Worm (Caenorhabditis elegans): ENCODE results near the gene eif-2Bepsilon.

The eif-2Bepsilon gene

DNA sequence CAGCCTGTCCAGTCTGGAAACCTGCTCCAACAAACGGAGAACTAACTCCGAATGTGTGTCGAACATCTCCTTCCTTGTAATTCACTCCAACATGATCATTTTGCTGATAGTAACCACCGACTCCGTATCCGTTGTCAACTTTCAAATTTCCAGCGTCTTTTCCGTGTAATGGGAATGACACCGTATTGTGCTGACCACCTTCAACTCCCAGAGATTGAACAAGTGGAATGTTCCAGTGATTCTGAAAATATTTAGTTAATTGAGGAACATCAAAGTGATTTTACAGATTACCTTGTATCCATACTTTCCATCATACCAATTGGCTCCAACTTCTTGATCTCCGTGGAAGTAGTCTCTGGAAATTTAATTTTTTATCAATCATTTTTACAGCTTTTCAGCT, 33.8 kb upstream of the eif-2Bepsilon start:
- TF ChIP-seq mab-5 (tag; optimal IDR thresholded peaks at IDR 0.05) (no peak), unc-39 (tag; optimal IDR thresholded peaks at IDR 0.05) (no peak), lin-13 (tag; optimal IDR thresholded peaks at IDR 0.05) (no peak), snpc-4 (tag; optimal IDR thresholded peaks at IDR 0.05) (no peak)

DNA sequence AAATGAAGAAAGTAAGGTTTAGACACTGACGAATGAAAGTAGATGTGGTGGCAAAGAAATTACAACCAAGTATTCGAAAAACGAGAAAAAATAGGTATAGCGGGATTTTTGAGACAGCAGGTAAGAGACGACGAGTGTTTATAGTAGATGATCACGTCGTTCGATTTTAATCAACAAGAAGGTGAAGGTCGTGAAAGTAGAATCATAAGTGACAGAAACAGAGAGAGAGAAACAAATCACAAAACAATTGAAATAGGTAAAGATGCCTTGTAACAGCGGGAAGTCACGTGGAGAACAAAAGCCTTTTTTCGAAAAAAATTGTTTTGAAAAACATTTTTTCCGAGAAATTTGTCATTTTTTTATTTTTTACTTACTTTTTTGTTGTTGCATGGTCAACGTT, 31.6 kb upstream of the eif-2Bepsilon start, which contains the start of gene T22C8.6:
Gene T22C8.6, minus strand, starts transcription at position 194 of the 400 bp plus-strand sequence.
- TF ChIP-seq ces-1 (GFP tag; optimal IDR thresholded peaks at IDR 0.05) (no peak), elt-3 (tag; optimal IDR thresholded peaks at IDR 0.05) (no peak), ceh-43 (GFP tag; optimal IDR thresholded peaks at IDR 0.05) (no peak), flh-1 (GFP tag; optimal IDR thresholded peaks at IDR 0.05) (no peak)

DNA sequence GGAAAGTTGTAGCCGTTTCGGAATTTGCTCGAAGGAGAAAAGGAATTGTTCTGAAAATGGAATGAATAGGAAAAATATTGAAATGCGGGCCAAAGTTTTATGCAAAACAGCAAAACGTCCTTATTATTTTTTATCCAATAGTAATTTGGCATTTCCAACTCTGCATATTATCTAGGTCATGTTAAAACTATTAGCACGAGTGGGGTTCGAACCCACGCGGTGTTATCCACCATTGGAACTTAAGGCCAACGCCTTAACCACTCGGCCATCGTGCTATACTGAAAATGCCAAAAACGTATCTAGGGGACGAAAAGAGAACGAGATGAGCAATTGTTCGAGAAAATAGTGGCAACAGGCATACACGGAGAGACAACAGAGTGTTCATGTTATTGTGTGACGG, 29.9 kb upstream of the eif-2Bepsilon start:
- TF ChIP-seq snpc-4 (tag; optimal IDR thresholded peaks at IDR 0.05) (no peak), pha-4 (tag; optimal IDR thresholded peaks at IDR 0.05) (no peak)

DNA sequence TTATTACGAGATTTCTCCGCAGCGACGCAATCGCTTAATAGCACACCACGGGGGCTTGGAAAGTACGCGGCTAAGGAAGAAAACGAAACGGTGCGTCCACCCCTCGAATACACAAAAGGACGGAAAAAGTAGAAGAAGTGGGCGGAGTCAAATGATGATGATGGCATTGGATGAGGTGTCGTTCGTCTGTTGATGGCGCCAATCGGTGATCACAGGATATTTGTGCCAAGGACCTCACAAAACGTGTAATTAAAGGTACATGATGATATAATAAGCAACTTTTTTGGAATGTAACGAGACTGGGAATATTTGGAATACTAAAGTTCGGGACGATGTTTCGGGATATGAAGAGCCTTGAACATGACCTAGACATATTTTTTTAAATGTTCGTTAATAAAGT, 27.3 kb upstream of the eif-2Bepsilon start, which contains the start of gene cutl-12:
Gene cutl-12, minus strand, starts transcription at position 101 of the 400 bp plus-strand sequence.
- TF ChIP-seq M03D4.4 (tag; optimal IDR thresholded peaks at IDR 0.05) (no peak), lin-13 (tag; optimal IDR thresholded peaks at IDR 0.05) (no peak)

DNA sequence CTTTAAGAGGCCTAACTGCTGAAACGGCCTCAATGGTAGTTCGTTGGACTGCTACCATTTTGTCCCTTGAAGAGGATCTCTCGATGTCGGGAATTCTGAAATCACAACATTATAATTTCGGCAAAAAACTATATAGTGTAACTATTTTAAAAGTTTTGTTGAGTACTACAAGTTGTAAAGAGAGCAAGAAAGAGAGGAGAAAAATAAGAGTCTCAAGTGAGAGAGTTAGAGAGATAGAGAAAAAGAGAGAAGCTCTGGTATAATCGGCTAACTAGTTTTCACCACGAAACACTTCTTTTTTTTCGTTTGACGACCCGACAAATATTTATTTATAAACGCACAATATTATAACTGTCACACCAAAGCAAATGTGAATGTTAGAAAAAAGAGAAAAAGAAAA, 24.1 kb upstream of the eif-2Bepsilon start, which contains the start of gene vab-9:
Gene vab-9, minus strand, starts transcription at position 101 of the 400 bp plus-strand sequence.
- TF ChIP-seq elt-3 (tag; optimal IDR thresholded peaks at IDR 0.05) (no peak), ces-1 (GFP tag; optimal IDR thresholded peaks at IDR 0.05) (peak; percentile 51), unc-62 (GFP tag; optimal IDR thresholded peaks at IDR 0.05) (no peak), ceh-43 (GFP tag; optimal IDR thresholded peaks at IDR 0.05) (no peak)

DNA sequence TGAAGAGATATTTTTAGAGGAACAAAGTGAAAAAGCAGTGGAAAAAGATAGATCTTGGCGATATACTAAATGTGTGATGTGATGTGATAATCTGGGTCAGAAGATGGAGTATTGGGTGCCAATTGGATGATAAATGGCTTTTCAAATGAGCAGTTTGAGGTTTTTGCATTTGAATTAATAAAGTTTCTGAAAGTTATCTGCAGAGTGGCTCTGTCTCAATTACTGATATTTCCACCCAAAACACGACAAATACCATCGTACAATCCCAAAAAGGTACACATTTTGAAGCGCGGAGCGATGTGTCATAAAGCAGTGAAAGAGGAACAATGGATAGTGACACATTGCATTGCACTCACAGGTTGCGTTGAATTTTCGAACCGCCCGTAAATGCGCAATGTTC, 22.1 kb upstream of the eif-2Bepsilon start:
- TF ChIP-seq M03D4.4 (tag; optimal IDR thresholded peaks at IDR 0.05) (no peak), ces-1 (GFP tag; optimal IDR thresholded peaks at IDR 0.05) (no peak), unc-62 (GFP tag; optimal IDR thresholded peaks at IDR 0.05) (no peak), bed-3 (GFP tag; optimal IDR thresholded peaks at IDR 0.05) (no peak), flh-1 (GFP tag; optimal IDR thresholded peaks at IDR 0.05) (no peak), tbx-8 (GFP tag; optimal IDR thresholded peaks at IDR 0.05) (no peak), cnd-1 (tag; optimal IDR thresholded peaks at IDR 0.05) (no peak)

DNA sequence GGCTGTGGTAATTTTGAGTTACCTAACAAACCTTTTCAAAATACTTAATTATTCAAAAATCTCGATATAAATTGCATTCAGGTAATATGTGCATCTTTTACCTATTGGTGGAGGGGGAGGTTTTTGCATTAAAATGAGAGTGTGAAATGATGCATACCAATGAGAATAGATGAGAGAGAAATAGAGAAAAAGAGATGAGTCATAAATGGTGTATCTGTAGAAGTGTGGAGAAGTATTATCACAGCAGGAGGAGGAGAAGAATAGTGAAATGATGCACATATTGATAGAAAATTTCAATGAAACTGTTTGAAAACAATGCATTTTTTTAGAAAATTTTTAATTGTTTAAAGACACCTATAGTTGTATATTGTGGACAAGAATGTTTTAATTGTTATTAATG, 21.2 kb upstream of the eif-2Bepsilon start:
- no peak for TF ChIP-seq unc-62 (GFP tag; optimal IDR thresholded peaks at IDR 0.05)
- TF ChIP-seq nhr-12 (tag; optimal IDR thresholded peaks at IDR 0.05) = no peak
- no peak for TF ChIP-seq ceh-39 (tag; optimal IDR thresholded peaks at IDR 0.05)
- no peak for TF ChIP-seq nhr-237 (tag; optimal IDR thresholded peaks at IDR 0.05)
- TF ChIP-seq zip-8 (tag; optimal IDR thresholded peaks at IDR 0.05) = no peak
- TF ChIP-seq mls-2 (tag; optimal IDR thresholded peaks at IDR 0.05) = no peak
- no peak for TF ChIP-seq unc-39 (tag; optimal IDR thresholded peaks at IDR 0.05)
- no peak for TF ChIP-seq ztf-11 (tag; optimal IDR thresholded peaks at IDR 0.05)
- no peak for TF ChIP-seq bed-3 (GFP tag; optimal IDR thresholded peaks at IDR 0.05)
- TF ChIP-seq snpc-4 (tag; optimal IDR thresholded peaks at IDR 0.05) = no peak
- TF ChIP-seq M03D4.4 (tag; optimal IDR thresholded peaks at IDR 0.05) = no peak
- no peak for TF ChIP-seq nhr-2 (tag; optimal IDR thresholded peaks at IDR 0.05)
- no peak for TF ChIP-seq tbx-8 (GFP tag; optimal IDR thresholded peaks at IDR 0.05)
- TF ChIP-seq ham-2 (GFP tag; optimal IDR thresholded peaks at IDR 0.05) = no peak
- no peak for TF ChIP-seq drap-1 (GFP tag; optimal IDR thresholded peaks at IDR 0.05)
- TF ChIP-seq sem-2 (GFP tag; optimal IDR thresholded peaks at IDR 0.05) = no peak
- no peak for TF ChIP-seq ceh-43 (GFP tag; optimal IDR thresholded peaks at IDR 0.05)
- no peak for TF ChIP-seq lin-13 (tag; optimal IDR thresholded peaks at IDR 0.05)
- TF ChIP-seq elt-3 (tag; optimal IDR thresholded peaks at IDR 0.05) = no peak
- TF ChIP-seq lin-32 (GFP tag; optimal IDR thresholded peaks at IDR 0.05) = no peak

DNA sequence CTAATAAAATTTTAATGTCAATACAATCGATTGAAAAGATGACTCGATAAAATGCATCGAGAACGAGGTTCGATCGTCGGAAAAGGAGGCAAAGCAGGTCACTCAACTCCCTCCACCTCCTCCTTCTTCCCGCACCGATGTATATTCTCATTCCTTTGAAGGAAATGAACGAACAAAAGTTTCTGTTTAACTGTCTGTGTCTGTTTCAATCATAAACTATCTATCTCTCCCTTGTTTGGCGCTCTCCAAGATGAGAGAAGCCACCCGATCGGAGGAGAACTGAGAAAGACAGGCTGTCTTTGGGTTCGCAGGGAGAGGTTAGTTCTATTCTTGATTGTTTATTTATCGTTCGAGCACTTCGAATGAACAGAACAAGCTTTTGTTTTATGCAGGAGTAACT, 20.5 kb upstream of the eif-2Bepsilon start, which contains the start of gene D2085.7:
Gene D2085.7, plus strand, starts transcription at position 251 of the 400 bp plus-strand sequence.
- TF ChIP-seq cnd-1 (tag; optimal IDR thresholded peaks at IDR 0.05) (no peak), nhr-2 (tag; optimal IDR thresholded peaks at IDR 0.05) (no peak), pha-4 (tag; optimal IDR thresholded peaks at IDR 0.05) (no peak), mab-5 (tag; optimal IDR thresholded peaks at IDR 0.05) (no peak), ham-2 (GFP tag; optimal IDR thresholded peaks at IDR 0.05) (peak; percentile 56), unc-62 (GFP tag; optimal IDR thresholded peaks at IDR 0.05) (no peak)

Data from whole organism, mixed stage, embryonic.